Worm (Caenorhabditis elegans) whole organism, mixed stage, embryonic: ENCODE measurements around the gene gei-14.

Experiments used
- lin-13 ChIP-seq: fragments of 150-350 bp; optimal IDR thresholded peaks from 2 replicates; lab custom pipeline; 2014; ENCODE audit warnings: missing biosample characterization, missing genetic modification characterization
- nhr-12 ChIP-seq: fragments of 150-350 bp; optimal IDR thresholded peaks from 2 replicates; lab custom pipeline; 2014; ENCODE audit warnings: missing biosample characterization, missing genetic modification characterization
- pha-4 ChIP-seq: fragments of 150-350 bp; optimal IDR thresholded peaks from 2 replicates; lab custom pipeline; 2018; ENCODE audit warnings: missing biosample characterization, missing genetic modification reagents, missing genetic modification characterization

DNA sequence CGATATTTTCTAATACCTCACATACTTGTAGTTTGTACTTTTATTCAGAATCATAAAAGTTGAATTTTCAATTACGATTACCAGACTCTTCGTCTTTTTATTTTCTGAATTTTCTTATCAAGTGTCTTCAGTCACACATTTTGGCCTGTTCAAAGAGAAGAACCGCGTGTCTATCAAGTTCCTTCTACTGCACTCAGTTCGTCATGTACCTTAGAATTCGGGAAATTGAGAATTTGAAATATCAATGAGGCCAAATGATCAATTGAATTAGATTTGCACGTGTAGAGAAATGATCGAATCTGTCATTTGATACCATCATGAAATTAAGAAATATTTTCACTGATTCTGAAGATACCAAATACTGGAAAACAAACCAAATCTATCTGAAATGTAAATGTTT is 12.5 kb downstream of the gei-14 start:
- no peak for TF ChIP-seq nhr-12
- no peak for TF ChIP-seq pha-4 (tag; lab: Kevin White, UChicago)
- TF ChIP-seq lin-13 (tag; lab: Kevin White, UChicago), result no peak
